Worm (Caenorhabditis elegans) whole organism, L4 larva: ENCODE data around the gene srx-117.

Experiments used
- ZK337.2 ChIP-seq: fragments of 200-800 bp; sonication (Bioruptor generic); IDR thresholded peaks from 2 replicates; pipeline ENCODE4 v1.3.6; 2022; ENCODE audit warnings: missing genetic modification reagents, missing genetic modification characterization, missing compliant biosample characterization
- ZK546.5 ChIP-seq, 2 experiments: sonication (generic microtip); optimal IDR thresholded peaks; 2 replicates each; lab custom pipeline; 2017; ENCODE audit warnings: missing biosample characterization in 2 of 2, missing genetic modification characterization in 2 of 2
- aly-2 ChIP-seq: sonication (generic microtip); optimal IDR thresholded peaks from 2 replicates; lab custom pipeline; 2018; ENCODE audit warnings: missing biosample characterization, missing genetic modification characterization
- daf-12 ChIP-seq: fragments of 150-350 bp; optimal IDR thresholded peaks from 2 replicates; lab custom pipeline; 2014; ENCODE audit warnings: missing biosample characterization, missing genetic modification reagents, missing genetic modification characterization
- fos-1 ChIP-seq: fragments of 150-350 bp; optimal IDR thresholded peaks from 2 replicates; lab custom pipeline; 2014; ENCODE audit warnings: missing biosample characterization, missing genetic modification characterization
- mep-1 ChIP-seq: fragments of 150-350 bp; sonication (generic microtip); optimal IDR thresholded peaks from 3 replicates; lab custom pipeline; 2014; ENCODE audit warnings: missing biosample characterization, missing genetic modification characterization
- nhr-237 ChIP-seq: sonication (generic microtip); optimal IDR thresholded peaks from 2 replicates; lab custom pipeline; 2017; ENCODE audit warnings: missing biosample characterization, missing genetic modification characterization
- nhr-6 ChIP-seq: fragments of 150-350 bp; optimal IDR thresholded peaks from 2 replicates; lab custom pipeline; 2014; ENCODE audit warnings: missing biosample characterization, missing genetic modification characterization
- nhr-77 ChIP-seq: fragments of 150-350 bp; optimal IDR thresholded peaks from 2 replicates; lab custom pipeline; 2014; ENCODE audit warnings: missing biosample characterization, missing genetic modification characterization
- pha-4 ChIP-seq, 2 experiments: fragments of 150-350 bp in 1 of 2; fragments of 200-800 bp in 1 of 2; sonication (Bioruptor generic) in 1 of 2; IDR thresholded peaks in 1 of 2; optimal IDR thresholded peaks in 1 of 2; 2 replicates each; pipeline versions ENCODE4 v1.3.6 to Lab custom; 2014 to 2022; ENCODE audit warnings: missing genetic modification characterization in 2 of 2, missing genetic modification reagents in 2 of 2, missing biosample characterization in 1 of 2, missing compliant biosample characterization in 1 of 2
- snpc-4 ChIP-seq: fragments of 150-350 bp; optimal IDR thresholded peaks from 2 replicates; lab custom pipeline; 2014; ENCODE audit warnings: missing biosample characterization, missing genetic modification characterization
- tra-1 ChIP-seq: fragments of 200-800 bp; sonication (Bioruptor generic); IDR thresholded peaks from 2 replicates; pipeline ENCODE4 v1.3.6; 2022; ENCODE audit warnings: missing genetic modification reagents, missing genetic modification characterization, missing compliant biosample characterization

ce11 chrV:5619372-5619771, 24.9 kb upstream of the srx-117 start:
- TF ChIP-seq mep-1 (tag; lab: Kevin White, UChicago) (no peak), aly-2 (tag; lab: Kevin White, UChicago) (no peak), ZK546.5 (tag; optimal IDR thresholded peaks at IDR 0.05; lab: Kevin White, UChicago) (no peak), snpc-4 (tag; lab: Kevin White, UChicago) (no peak), nhr-6 (tag; lab: Kevin White, UChicago) (no peak), pha-4 (GFP tag; IDR thresholded peaks at IDR 0.05; lab: Robert Waterston, UW) (no peak), pha-4 (tag; optimal IDR thresholded peaks at IDR 0.05; lab: Kevin White, UChicago) (no peak), nhr-77 (tag; lab: Kevin White, UChicago) (no peak), tra-1 (GFP tag; lab: Robert Waterston, UW) (no peak), daf-12 (tag; lab: Kevin White, UChicago) (no peak), fos-1 (tag; lab: Kevin White, UChicago) (no peak), nhr-237 (tag; lab: Kevin White, UChicago) (no peak), ZK337.2 (GFP tag; lab: Robert Waterston, UW) (no peak)
